Fruit fly (Drosophila melanogaster) whole organism, prepupa: ENCODE results near the gene CG8861.

ENCODE experiments used
- Blimp-1 ChIP-seq: fragments of 200-800 bp; sonication (Bioruptor generic); optimal IDR thresholded peaks from 3 replicates; lab custom pipeline; 2017; ENCODE audit warnings: missing biosample characterization, missing genetic modification characterization, mild to moderate bottlenecking, moderate library complexity, missing genetic modification reagents
- CG10631 ChIP-seq: fragments of 200-800 bp; sonication (Bioruptor generic); optimal IDR thresholded peaks from 2 replicates; lab custom pipeline; 2016; ENCODE audit warnings: missing biosample characterization, missing genetic modification characterization
- CG10669 ChIP-seq: fragments of 200-800 bp; sonication (Bioruptor generic); optimal IDR thresholded peaks from 3 replicates; lab custom pipeline; 2018; ENCODE audit warnings: missing biosample characterization, mild to moderate bottlenecking, missing genetic modification characterization, moderate library complexity
- CG11294 ChIP-seq: fragments of 200-800 bp; sonication (Bioruptor generic); IDR thresholded peaks from 2 replicates; pipeline ENCODE4 v1.3.6; 2022; ENCODE audit warnings: missing biosample characterization, missing genetic modification characterization
- CG11902 ChIP-seq: fragments of 200-800 bp; sonication (Bioruptor generic); optimal IDR thresholded peaks from 3 replicates; lab custom pipeline; 2016; ENCODE audit warnings: missing biosample characterization, missing genetic modification characterization
- CG15336 ChIP-seq: fragments of 200-800 bp; sonication (Bioruptor generic); IDR thresholded peaks from 2 replicates; pipeline ENCODE4 v1.3.6; 2022; ENCODE audit warnings: missing biosample characterization, missing genetic modification characterization
- CG1621 ChIP-seq: fragments of 200-800 bp; sonication (Bioruptor generic); optimal IDR thresholded peaks from 3 replicates; lab custom pipeline; 2018; ENCODE audit warnings: missing biosample characterization, mild to moderate bottlenecking, missing genetic modification characterization
- CG16779 ChIP-seq: fragments of 200-800 bp; sonication (Bioruptor generic); optimal IDR thresholded peaks from 3 replicates; lab custom pipeline; 2017; ENCODE audit warnings: missing biosample characterization, mild to moderate bottlenecking, missing genetic modification characterization
- CG31627 ChIP-seq: fragments of 200-800 bp; sonication (Bioruptor generic); optimal IDR thresholded peaks from 3 replicates; lab custom pipeline; 2016; ENCODE audit warnings: missing biosample characterization, missing genetic modification characterization
- CG34406 ChIP-seq: fragments of 200-800 bp; sonication (Bioruptor generic); optimal IDR thresholded peaks from 3 replicates; lab custom pipeline; 2016; ENCODE audit warnings: missing biosample characterization, missing genetic modification characterization
- CG3919 ChIP-seq: fragments of 200-800 bp; sonication (Bioruptor generic); optimal IDR thresholded peaks from 3 replicates; lab custom pipeline; 2016; ENCODE audit warnings: missing biosample characterization, missing genetic modification characterization
- CG4318 ChIP-seq: fragments of 200-800 bp; sonication (Bioruptor generic); optimal IDR thresholded peaks from 3 replicates; lab custom pipeline; 2017; ENCODE audit warnings: missing biosample characterization, mild to moderate bottlenecking, missing genetic modification characterization
- CG6163 ChIP-seq: fragments of 200-800 bp; sonication (Bioruptor generic); IDR thresholded peaks from 3 replicates; pipeline ENCODE4 v1.3.6; 2022; ENCODE audit warnings: missing biosample characterization, missing genetic modification characterization
- CG6276 ChIP-seq: fragments of 200-800 bp; sonication (Bioruptor generic); optimal IDR thresholded peaks from 2 replicates; lab custom pipeline; 2017; ENCODE audit warnings: missing biosample characterization, mild to moderate bottlenecking, missing genetic modification characterization
- CG6792 ChIP-seq: fragments of 200-800 bp; sonication (Bioruptor generic); optimal IDR thresholded peaks from 3 replicates; lab custom pipeline; 2016; ENCODE audit warnings: missing biosample characterization, missing genetic modification characterization
- CG6808 ChIP-seq: fragments of 200-800 bp; sonication (Bioruptor generic); optimal IDR thresholded peaks from 3 replicates; lab custom pipeline; 2017; ENCODE audit warnings: missing biosample characterization, missing genetic modification characterization, mild to moderate bottlenecking, moderate library complexity, missing genetic modification reagents
- CG6854 ChIP-seq: fragments of 200-800 bp; sonication (Bioruptor generic); optimal IDR thresholded peaks from 2 replicates; lab custom pipeline; 2017; ENCODE audit warnings: missing biosample characterization, mild to moderate bottlenecking, missing genetic modification characterization
- CG7368 ChIP-seq: fragments of 200-800 bp; sonication (Bioruptor generic); optimal IDR thresholded peaks from 3 replicates; lab custom pipeline; 2016; ENCODE audit warnings: missing biosample characterization, missing genetic modification characterization
- CG8119 ChIP-seq: fragments of 200-800 bp; sonication (Bioruptor generic); IDR thresholded peaks from 3 replicates; pipeline ENCODE4 v1.3.6; 2022; ENCODE audit warnings: missing biosample characterization, missing genetic modification characterization
- CG8632 ChIP-seq: fragments of 200-800 bp; sonication (Bioruptor generic); optimal IDR thresholded peaks from 3 replicates; lab custom pipeline; 2016; ENCODE audit warnings: missing biosample characterization, missing genetic modification characterization
- CG9139 ChIP-seq: fragments of 200-800 bp; sonication (Bioruptor generic); optimal IDR thresholded peaks from 3 replicates; lab custom pipeline; 2017; ENCODE audit warnings: missing biosample characterization, mild to moderate bottlenecking, missing genetic modification characterization
- Eip75B ChIP-seq: fragments of 200-800 bp; sonication (Bioruptor generic); optimal IDR thresholded peaks from 3 replicates; lab custom pipeline; 2016; ENCODE audit warnings: missing biosample characterization, missing genetic modification characterization
- Eip78C ChIP-seq: fragments of 200-800 bp; sonication (Bioruptor generic); peaks from one replicate; lab custom pipeline; 2016; ENCODE audit warnings: missing biosample characterization, missing genetic modification characterization
- Ets21C ChIP-seq: fragments of 200-800 bp; sonication (Bioruptor generic); optimal IDR thresholded peaks from 3 replicates; lab custom pipeline; 2016; ENCODE audit warnings: missing biosample characterization, missing genetic modification characterization
- Ets96B ChIP-seq: fragments of 200-800 bp; optimal IDR thresholded peaks from 2 replicates; lab custom pipeline; 2019; ENCODE audit warnings: missing biosample characterization, mild to moderate bottlenecking, missing genetic modification characterization, moderate library complexity
- Hr38 ChIP-seq: sonication (Bioruptor generic); optimal IDR thresholded peaks from 2 replicates; lab custom pipeline; 2016; ENCODE audit warnings: missing biosample characterization, missing genetic modification characterization
- Hr39 ChIP-seq: fragments of 200-800 bp; sonication (Bioruptor generic); optimal IDR thresholded peaks from 2 replicates; lab custom pipeline; 2016; ENCODE audit warnings: missing biosample characterization, missing genetic modification characterization
- Hr4 ChIP-seq: fragments of 200-800 bp; sonication (Bioruptor generic); optimal IDR thresholded peaks from 3 replicates; lab custom pipeline; 2016; ENCODE audit warnings: missing biosample characterization, missing genetic modification characterization
- OdsH ChIP-seq: fragments of 200-800 bp; sonication (Bioruptor generic); optimal IDR thresholded peaks from 3 replicates; lab custom pipeline; 2016; ENCODE audit warnings: missing biosample characterization, missing genetic modification characterization
- Sox15 ChIP-seq: fragments of 200-800 bp; sonication (Bioruptor generic); optimal IDR thresholded peaks from 3 replicates; lab custom pipeline; 2016; ENCODE audit warnings: missing biosample characterization, missing genetic modification characterization
- achi ChIP-seq: fragments of 200-800 bp; sonication (Bioruptor generic); optimal IDR thresholded peaks from 3 replicates; lab custom pipeline; 2016; ENCODE audit warnings: missing biosample characterization, missing genetic modification characterization
- dac ChIP-seq: fragments of 200-800 bp; sonication (Bioruptor generic); optimal IDR thresholded peaks from 2 replicates; lab custom pipeline; 2017; ENCODE audit warnings: missing biosample characterization, mild to moderate bottlenecking, missing genetic modification characterization
- dsx ChIP-seq: fragments of 200-800 bp; optimal IDR thresholded peaks from 3 replicates; lab custom pipeline; 2019; ENCODE audit warnings: missing biosample characterization, mild to moderate bottlenecking, missing genetic modification characterization, moderate library complexity; ENCODE audit not compliant: poor library complexity, severe bottlenecking
- esn ChIP-seq: fragments of 200-800 bp; sonication (Bioruptor generic); optimal IDR thresholded peaks from 2 replicates; lab custom pipeline; 2016; ENCODE audit warnings: missing biosample characterization, mild to moderate bottlenecking, missing genetic modification characterization, moderate library complexity
- fd59A ChIP-seq: fragments of 200-800 bp; sonication (Bioruptor generic); optimal IDR thresholded peaks from 2 replicates; lab custom pipeline; 2017; ENCODE audit warnings: missing biosample characterization, mild to moderate bottlenecking, missing genetic modification characterization, missing genetic modification reagents
- fd85E ChIP-seq: fragments of 200-800 bp; sonication (Bioruptor generic); optimal IDR thresholded peaks from 3 replicates; lab custom pipeline; 2016; ENCODE audit warnings: missing biosample characterization, missing genetic modification characterization
- net ChIP-seq: fragments of 200-800 bp; sonication (Bioruptor generic); optimal IDR thresholded peaks from 3 replicates; lab custom pipeline; 2016; ENCODE audit warnings: missing biosample characterization, missing genetic modification characterization
- pdm3 ChIP-seq: fragments of 200-800 bp; sonication (Bioruptor generic); optimal IDR thresholded peaks from 3 replicates; lab custom pipeline; 2016; ENCODE audit warnings: missing biosample characterization, missing genetic modification characterization
- salr ChIP-seq, 2 experiments: fragments of 200-800 bp; sonication (Bioruptor generic); optimal IDR thresholded peaks; 3 replicates each; lab custom pipeline; 2016 to 2018; ENCODE audit warnings: missing biosample characterization in 2 of 2, missing genetic modification characterization in 2 of 2, mild to moderate bottlenecking in 1 of 2
- spab ChIP-seq: fragments of 200-800 bp; sonication (Bioruptor generic); optimal IDR thresholded peaks from 2 replicates; lab custom pipeline; 2017; ENCODE audit warnings: missing biosample characterization, mild to moderate bottlenecking, missing genetic modification characterization, missing genetic modification reagents
- ss ChIP-seq, 2 experiments: fragments of 200-800 bp; sonication (Bioruptor generic); optimal IDR thresholded peaks; 2 replicates in 1 of 2; 3 replicates in 1 of 2; lab custom pipeline; 2017 to 2018; ENCODE audit warnings: mild to moderate bottlenecking in 2 of 2, missing biosample characterization in 2 of 2, missing genetic modification characterization in 2 of 2, moderate library complexity in 1 of 2
- topi ChIP-seq: fragments of 200-800 bp; sonication (Bioruptor generic); optimal IDR thresholded peaks from 3 replicates; lab custom pipeline; 2016; ENCODE audit warnings: missing biosample characterization, missing genetic modification characterization

The CG8861 gene

DNA sequence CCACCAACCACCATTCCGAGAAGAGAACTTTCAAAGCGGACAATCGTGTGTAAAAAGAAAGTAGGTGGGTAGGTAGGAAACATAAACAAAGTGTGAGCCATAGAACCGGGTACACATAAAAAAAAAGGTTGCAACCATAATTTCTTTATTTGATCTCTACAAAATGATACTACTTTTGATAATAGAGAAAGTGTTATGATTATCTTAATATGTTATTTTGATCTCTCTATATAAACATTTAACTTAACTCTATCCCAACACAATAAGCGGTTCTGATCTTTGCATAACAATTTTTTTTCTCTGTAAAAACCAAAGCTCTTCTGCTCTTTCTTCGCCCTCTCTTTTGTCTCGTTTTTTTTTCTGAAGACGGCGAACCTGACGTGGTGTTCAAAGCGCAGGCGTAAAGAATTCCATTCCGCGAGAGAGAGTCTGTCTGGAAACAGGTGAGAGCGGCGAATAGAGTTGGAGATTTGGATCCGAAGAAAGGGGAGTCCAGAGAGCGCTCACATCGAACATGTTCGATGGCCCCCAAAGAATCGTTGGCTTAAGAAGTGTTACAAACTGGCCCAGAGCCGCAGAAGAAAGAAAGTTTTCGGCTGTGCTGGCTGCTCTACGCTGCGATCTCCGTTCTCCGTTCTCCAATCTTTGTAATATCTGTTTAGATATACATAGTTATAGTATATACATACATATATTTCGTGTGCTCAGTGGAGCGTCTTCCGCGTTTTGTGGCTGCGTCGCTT is 81.3 kb downstream of the CG8861 start (continued):
- peak; percentile 71 for TF ChIP-seq Ets96B (tag; lab: Kevin White, UChicago)
- TF ChIP-seq fd85E (GFP tag; lab: Kevin White, UChicago): peak; percentile 28
- peak; percentile 92 for TF ChIP-seq Eip75B (GFP tag; lab: Kevin White, UChicago)
- TF ChIP-seq CG11294 (GFP tag; lab: Robert Waterston, UW): no peak
- peak; percentile 81 for TF ChIP-seq CG8632 (GFP tag; lab: Kevin White, UChicago)
- peak; percentile 86 for TF ChIP-seq CG15336 (GFP tag; lab: Robert Waterston, UW)
- peak; percentile 82 for TF ChIP-seq CG10631 (GFP tag; lab: Kevin White, UChicago)
- TF ChIP-seq achi (GFP tag; lab: Kevin White, UChicago): peak; percentile 87
- peak; percentile 59 to 72 for TF ChIP-seq ss (GFP tag; optimal IDR thresholded peaks at IDR 0.05; lab: Kevin White, UChicago)
- TF ChIP-seq CG6276: peak; percentile 79
- TF ChIP-seq CG6163 (GFP tag; lab: Robert Waterston, UW): peak; percentile 85
- TF ChIP-seq CG6854 (GFP tag; lab: Kevin White, UChicago): peak; percentile 90
- TF ChIP-seq OdsH (GFP tag; lab: Kevin White, UChicago): peak; percentile 73
- peak; percentile 96 for TF ChIP-seq Eip78C (GFP tag; lab: Kevin White, UChicago)
- peak; percentile 39 for TF ChIP-seq dac
- TF ChIP-seq CG6792 (GFP tag; lab: Kevin White, UChicago): peak; percentile 87
- peak; percentile 46 for TF ChIP-seq CG11902

DNA sequence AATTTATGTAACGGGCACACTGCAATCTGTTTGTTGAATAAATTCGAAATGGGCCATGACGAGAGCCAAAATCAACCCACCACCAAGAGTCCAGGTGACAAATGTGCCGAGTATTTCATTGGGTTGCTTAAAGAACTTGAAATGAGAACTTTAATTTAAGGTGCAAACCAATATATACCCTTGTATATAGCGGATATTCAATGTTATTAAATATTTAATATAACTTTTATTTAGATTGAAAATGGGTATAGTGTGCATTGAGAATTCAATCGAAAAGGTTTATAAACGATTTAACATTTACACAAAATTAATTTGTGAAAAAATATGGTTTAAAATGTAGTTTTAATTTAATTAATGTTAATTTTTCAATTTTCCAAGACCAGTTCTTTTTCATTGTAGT is 81.9 kb downstream of the CG8861 start, which contains the start of gene CG8420:
Gene CG8420, plus strand, starts transcription at position 284 of the 400 bp plus-strand sequence.
- TF ChIP-seq topi (GFP tag; lab: Kevin White, UChicago): no peak
- TF ChIP-seq CG6276: no peak
- TF ChIP-seq fd59A (GFP tag; lab: Kevin White, UChicago): no peak
- no peak for TF ChIP-seq CG15336 (GFP tag; lab: Robert Waterston, UW)
- no peak for TF ChIP-seq Hr38 (GFP tag; lab: Kevin White, UChicago)
- no peak for TF ChIP-seq Eip75B (GFP tag; lab: Kevin White, UChicago)
- no peak for TF ChIP-seq Blimp-1 (GFP tag; lab: Kevin White, UChicago)
- no peak for TF ChIP-seq Sox15 (GFP tag; lab: Kevin White, UChicago)
- no peak for TF ChIP-seq achi (GFP tag; lab: Kevin White, UChicago)
- TF ChIP-seq dsx (GFP tag; lab: Kevin White, UChicago): no peak
- TF ChIP-seq Eip78C (GFP tag; lab: Kevin White, UChicago): no peak
- TF ChIP-seq CG1621 (tag; lab: Kevin White, UChicago): no peak

- TF ChIP-seq CG11902 (no peak), CG6854 (GFP tag; lab: Kevin White, UChicago) (no peak), CG6163 (GFP tag; lab: Robert Waterston, UW) (peak; percentile 73), esn (peak; percentile 75), ss (GFP tag; optimal IDR thresholded peaks at IDR 0.05; lab: Kevin White, UChicago) (peak in 1 of 2 experiments; percentile 44), CG34406 (peak; percentile 68), CG4318 (no peak), Ets96B (tag; lab: Kevin White, UChicago) (peak; percentile 77), CG16779 (tag; lab: Kevin White, UChicago) (no peak), CG9139 (GFP tag; lab: Kevin White, UChicago) (no peak), CG8119 (GFP tag; lab: Robert Waterston, UW) (peak; percentile 57; the same call in 2 of the 3 replicates), Hr38 (GFP tag; lab: Kevin White, UChicago) (no peak), spab (GFP tag; lab: Kevin White, UChicago) (no peak), Ets21C (GFP tag; lab: Kevin White, UChicago) (peak; percentile 53), CG10669 (peak; percentile 56), CG8632 (GFP tag; lab: Kevin White, UChicago) (peak; percentile 61), CG15336 (GFP tag; lab: Robert Waterston, UW) (0 out of 2 replicates have a peak, but pooled peaks have one; percentile 43), Eip78C (GFP tag; lab: Kevin White, UChicago) (peak; percentile 89), salr (GFP tag; optimal IDR thresholded peaks at IDR 0.05; lab: Kevin White, UChicago) (peak in 1 of 2 experiments; percentile 23), CG6808 (peak; percentile 42), CG10631 (GFP tag; lab: Kevin White, UChicago) (peak; percentile 65), CG3919 (GFP tag; lab: Kevin White, UChicago) (peak; percentile 62), Hr4 (GFP tag; lab: Kevin White, UChicago) (peak; percentile 62), achi (GFP tag; lab: Kevin White, UChicago) (peak; percentile 69), pdm3 (peak; percentile 71), Hr39 (GFP tag; lab: Kevin White, UChicago) (peak; percentile 53), CG7368 (GFP tag; lab: Kevin White, UChicago) (peak; percentile 47), net (GFP tag; lab: Kevin White, UChicago) (no peak), Blimp-1 (GFP tag; lab: Kevin White, UChicago) (no peak), fd85E (GFP tag; lab: Kevin White, UChicago) (no peak), CG31627 (GFP tag; lab: Kevin White, UChicago) (peak; percentile 59)
Observed at dm6 chr3R:9245576-9246200, 82.6 kb downstream of the CG8861 start, which contains the start of gene Vps15. TSS of gene Vps15 (minus strand) at chr3R:9245869.
